Fruit fly (Drosophila melanogaster): Measurements from ENCODE around the gene brwl.

Gene brwl

dm6 chr2L:9564527-9564926 is 4.2 kb upstream of the brwl start (continued):
- TF ChIP-seq tgo (GFP tag; IDR thresholded peaks at IDR 0.05) (peak; percentile 48; the same call in 2 of the 3 replicates), sug (tag; optimal IDR thresholded peaks at IDR 0.05) (peak; percentile 41), D19B (GFP tag; optimal IDR thresholded peaks at IDR 0.05) (no peak), CG17829 (tag; optimal IDR thresholded peaks at IDR 0.05) (peak; percentile 29), CG9817 (tag; optimal IDR thresholded peaks at IDR 0.05) (peak; percentile 57), onecut (GFP tag; IDR thresholded peaks at IDR 0.05) (no peak), Sin3A (optimal IDR thresholded peaks at IDR 0.05) (no peak), CG14710 (tag; optimal IDR thresholded peaks at IDR 0.05) (no peak), ERR (GFP tag; optimal IDR thresholded peaks at IDR 0.05) (no peak), grn (GFP tag; optimal IDR thresholded peaks at IDR 0.05) (no peak), repo (GFP tag; optimal IDR thresholded peaks at IDR 0.05) (no peak), eyg (GFP tag; optimal IDR thresholded peaks at IDR 0.05) (no peak), Hmx (GFP tag; optimal IDR thresholded peaks at IDR 0.05) (no peak), CG31224 (GFP tag; IDR thresholded peaks at IDR 0.05) (no peak), CG2120 (GFP tag; optimal IDR thresholded peaks at IDR 0.05) (peak; percentile 52), Gsc (GFP tag; IDR thresholded peaks at IDR 0.05) (no peak), tx (GFP tag; optimal IDR thresholded peaks at IDR 0.05) (no peak), Hr3 (GFP tag; optimal IDR thresholded peaks at IDR 0.05) (peak; percentile 30), CG1603 (tag; optimal IDR thresholded peaks at IDR 0.05) (no peak), CG15696 (tag; optimal IDR thresholded peaks at IDR 0.05) (no peak), ham (GFP tag; IDR thresholded peaks at IDR 0.05) (no peak), nerfin-1 (tag; optimal IDR thresholded peaks at IDR 0.05) (no peak), ci (GFP tag; IDR thresholded peaks at IDR 0.05) (no peak), stc (GFP tag; IDR thresholded peaks at IDR 0.05) (no peak), Pdp1 (GFP tag; optimal IDR thresholded peaks at IDR 0.05) (no peak), croc (GFP tag; conservative IDR thresholded peaks at IDR 0.05) (no peak), NFAT (GFP tag; IDR thresholded peaks at IDR 0.05) (no peak), HLH54F (GFP tag; optimal IDR thresholded peaks at IDR 0.05) (no peak), Ravus (GFP tag; IDR thresholded peaks at IDR 0.05) (no peak), CG32532 (GFP tag; IDR thresholded peaks at IDR 0.05) (peak; percentile 28; the same call in 1 of the 2 replicates), GATAe (GFP tag; conservative IDR thresholded peaks at IDR 0.05) (no peak), sim (GFP tag; IDR thresholded peaks at IDR 0.05) (no peak), CG3838 (GFP tag; optimal IDR thresholded peaks at IDR 0.05) (no peak), chinmo (GFP tag; IDR thresholded peaks at IDR 0.05; ENCODE audit: partially characterized antibody) (no peak), CG12744 (GFP tag; optimal IDR thresholded peaks at IDR 0.05) (no peak), pnt (GFP tag; optimal IDR thresholded peaks at IDR 0.05) (no peak), D19A (tag; optimal IDR thresholded peaks at IDR 0.05) (peak; percentile 40), seq (GFP tag; IDR thresholded peaks at IDR 0.05) (peak; percentile 39; the same call in 1 of the 2 replicates), gsb (GFP tag; IDR thresholded peaks at IDR 0.05) (no peak), hkb (optimal IDR thresholded peaks at IDR 0.05) (no peak), hkb (GFP tag; IDR thresholded peaks at IDR 0.05) (peak; percentile 33; the same call in 1 of the 2 replicates), CG6683 (GFP tag; optimal IDR thresholded peaks at IDR 0.05) (peak; percentile 14), CG11560 (tag; IDR thresholded peaks at IDR 0.05) (peak; percentile 43; the same call in 1 of the 3 replicates), pros (GFP tag; optimal IDR thresholded peaks at IDR 0.05) (no peak), ind (GFP tag; optimal IDR thresholded peaks at IDR 0.05) (peak; percentile 36), da (GFP tag; optimal IDR thresholded peaks at IDR 0.05) (no peak), org-1 (GFP tag; optimal IDR thresholded peaks at IDR 0.05) (no peak), mld (GFP tag; IDR thresholded peaks at IDR 0.05; ENCODE audit: partially characterized antibody) (no peak), Dip2 (GFP tag; IDR thresholded peaks at IDR 0.05) (no peak), Ada2b (GFP tag; IDR thresholded peaks at IDR 0.05) (peak; percentile 35; the same call in 1 of the 2 replicates), Adf1 (GFP tag; IDR thresholded peaks at IDR 0.05) (no peak), en (GFP tag; optimal IDR thresholded peaks at IDR 0.05) (no peak), CG8478 (optimal IDR thresholded peaks at IDR 0.05) (no peak), chif (GFP tag; optimal IDR thresholded peaks at IDR 0.05) (no peak)
